Worm (Caenorhabditis elegans) whole organism, young adult: ENCODE measurements around the gene C50H2.13.

Source experiments
- F57C9.4 ChIP-seq: sonication (generic microtip); optimal IDR thresholded peaks from 2 replicates; lab custom pipeline; 2017; ENCODE audit warnings: mild to moderate bottlenecking, missing genetic modification characterization, missing compliant biosample characterization
- cebp-1 ChIP-seq, 2 experiments: fragments of 200-800 bp in 1 of 2; sonication (Bioruptor generic) in 1 of 2; sonication (generic microtip) in 1 of 2; IDR thresholded peaks in 1 of 2; optimal IDR thresholded peaks in 1 of 2; 2 replicates each; pipeline versions ENCODE4 v1.3.6 to Lab custom; 2017 to 2022; ENCODE audit warnings: missing compliant biosample characterization in 2 of 2, missing genetic modification characterization in 2 of 2, mild to moderate bottlenecking in 1 of 2, missing genetic modification reagents in 1 of 2, moderate library complexity in 1 of 2
- ceh-100 ChIP-seq: fragments of 200-800 bp; sonication (Bioruptor generic); IDR thresholded peaks from 2 replicates; pipeline ENCODE4 v1.3.6; 2022; ENCODE audit warnings: missing genetic modification reagents, missing genetic modification characterization, missing compliant biosample characterization
- pha-4 ChIP-seq: fragments of 150-350 bp; sonication (generic microtip); optimal IDR thresholded peaks from 2 replicates; lab custom pipeline; 2014; ENCODE audit warnings: missing biosample characterization, missing genetic modification reagents, missing genetic modification characterization
- rpc-1 ChIP-seq, 2 experiments: fragments of 150-350 bp in 1 of 2; sonication (generic microtip) in 1 of 2; optimal IDR thresholded peaks; 2 replicates each; lab custom pipeline; 2014 to 2018; ENCODE audit warnings: missing biosample characterization in 1 of 2, missing genetic modification characterization in 1 of 2, missing genetic modification reagents in 1 of 2, missing genotype in 1 of 2
- sea-2 ChIP-seq: fragments of 200-800 bp; sonication (Bioruptor generic); IDR thresholded peaks from 2 replicates; pipeline ENCODE4 v1.3.6; 2022; ENCODE audit warnings: missing genetic modification characterization, missing compliant biosample characterization

ce11 chrV:9974264-9974663 is 47.9 kb downstream of the C50H2.13 start:
- TF ChIP-seq cebp-1 (GFP tag; IDR thresholded peaks at IDR 0.05; lab: Robert Waterston, UW) (no peak), cebp-1 (tag; optimal IDR thresholded peaks at IDR 0.05; lab: Kevin White, UChicago) (no peak), sea-2 (GFP tag; lab: Robert Waterston, UW) (no peak), rpc-1 (optimal IDR thresholded peaks at IDR 0.05; lab: Kevin White, UChicago) (no peak), rpc-1 (tag; optimal IDR thresholded peaks at IDR 0.05; lab: Kevin White, UChicago) (no peak), ceh-100 (GFP tag; lab: Robert Waterston, UW) (no peak), F57C9.4 (no peak), pha-4 (tag; lab: Kevin White, UChicago) (no peak)
